Fruit fly (Drosophila melanogaster): ENCODE measurements around the gene MED11.

MED11 gene

DNA sequence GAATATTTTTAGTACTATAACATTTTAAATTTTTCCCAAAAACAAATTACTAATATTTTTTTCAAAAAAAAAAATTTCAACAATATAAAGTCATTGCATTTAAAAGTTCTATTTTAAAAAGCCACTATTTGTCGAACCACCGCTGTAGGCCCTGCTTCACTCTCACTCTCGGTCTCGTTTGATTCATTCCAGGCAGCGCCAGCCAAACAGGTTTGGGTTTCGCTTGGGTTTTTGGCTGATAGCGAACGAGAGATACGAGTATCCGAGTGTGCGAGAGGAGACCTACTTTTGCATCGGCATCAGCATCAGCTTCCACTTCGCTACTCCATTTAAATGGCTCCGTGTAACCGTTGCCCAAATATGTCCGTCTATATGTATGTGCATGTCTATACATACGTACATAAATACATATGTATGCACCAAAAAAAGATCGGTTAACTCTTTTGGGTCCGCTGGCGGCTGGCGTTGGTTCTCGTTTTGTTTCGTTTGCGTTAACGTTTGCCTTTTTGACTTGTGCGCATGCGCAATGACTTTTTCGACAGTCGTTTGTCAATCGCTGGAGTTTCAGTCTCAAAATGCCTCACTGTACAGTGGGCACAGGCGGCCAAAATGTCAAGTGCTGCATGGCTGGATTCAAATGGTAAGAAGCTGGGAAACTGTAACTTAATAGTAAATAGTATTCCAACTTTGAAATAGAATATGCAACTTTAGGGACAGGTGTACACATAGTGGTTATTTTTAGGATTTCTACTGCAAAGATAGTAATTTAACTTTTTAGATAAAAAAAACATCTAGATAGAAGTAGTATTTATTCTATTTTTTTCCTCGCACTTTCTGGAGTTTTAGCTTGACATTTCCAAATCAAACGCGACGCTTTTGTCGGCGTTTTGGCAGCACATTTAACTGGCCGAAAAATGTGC, 23.4 kb downstream of the MED11 start (continued):
- TF ChIP-seq Ets96B (tag; optimal IDR thresholded peaks at IDR 0.05) (no peak), fd85E (GFP tag; optimal IDR thresholded peaks at IDR 0.05) (no peak), CG10669 (GFP tag; optimal IDR thresholded peaks at IDR 0.05) (no peak), CG34406 (GFP tag; optimal IDR thresholded peaks at IDR 0.05) (no peak), Sox14 (GFP tag; optimal IDR thresholded peaks at IDR 0.05) (peak; percentile 2), net (GFP tag; optimal IDR thresholded peaks at IDR 0.05) (peak; percentile 53), CG15336 (GFP tag; IDR thresholded peaks at IDR 0.05) (peak; percentile 63), CG10631 (GFP tag; optimal IDR thresholded peaks at IDR 0.05) (no peak), spab (GFP tag; optimal IDR thresholded peaks at IDR 0.05) (no peak), vri (GFP tag; optimal IDR thresholded peaks at IDR 0.05) (no peak), Sox15 (GFP tag; optimal IDR thresholded peaks at IDR 0.05) (peak; percentile 34), CG32006 (GFP tag; optimal IDR thresholded peaks at IDR 0.05) (peak; percentile 55), ss (GFP tag; optimal IDR thresholded peaks at IDR 0.05) (no peak), CG16779 (tag; optimal IDR thresholded peaks at IDR 0.05) (no peak), acj6 (GFP tag; optimal IDR thresholded peaks at IDR 0.05) (peak; percentile 50), OdsH (GFP tag; optimal IDR thresholded peaks at IDR 0.05) (peak; percentile 61), CG8319 (GFP tag; optimal IDR thresholded peaks at IDR 0.05) (no peak), CG8632 (GFP tag; optimal IDR thresholded peaks at IDR 0.05) (peak; percentile 10), Gug (GFP tag; IDR thresholded peaks at IDR 0.05) (no peak), salr (GFP tag; optimal IDR thresholded peaks at IDR 0.05) (no peak), Blimp-1 (GFP tag; optimal IDR thresholded peaks at IDR 0.05) (peak; percentile 94), Lpt (GFP tag; optimal IDR thresholded peaks at IDR 0.05) (no peak), dsx (GFP tag; optimal IDR thresholded peaks at IDR 0.05; ENCODE audit: poor library complexity, severe bottlenecking) (no peak), CG11294 (GFP tag; IDR thresholded peaks at IDR 0.05) (0 out of 2 replicates have a peak, but pooled peaks have one; percentile 31), cyc (GFP tag; optimal IDR thresholded peaks at IDR 0.05) (peak; percentile 18), CG6792 (GFP tag; optimal IDR thresholded peaks at IDR 0.05) (peak; percentile 25), Sox102F (GFP tag; optimal IDR thresholded peaks at IDR 0.05) (peak; percentile 36), Eip75B (GFP tag; optimal IDR thresholded peaks at IDR 0.05) (peak; percentile 10)

DNA sequence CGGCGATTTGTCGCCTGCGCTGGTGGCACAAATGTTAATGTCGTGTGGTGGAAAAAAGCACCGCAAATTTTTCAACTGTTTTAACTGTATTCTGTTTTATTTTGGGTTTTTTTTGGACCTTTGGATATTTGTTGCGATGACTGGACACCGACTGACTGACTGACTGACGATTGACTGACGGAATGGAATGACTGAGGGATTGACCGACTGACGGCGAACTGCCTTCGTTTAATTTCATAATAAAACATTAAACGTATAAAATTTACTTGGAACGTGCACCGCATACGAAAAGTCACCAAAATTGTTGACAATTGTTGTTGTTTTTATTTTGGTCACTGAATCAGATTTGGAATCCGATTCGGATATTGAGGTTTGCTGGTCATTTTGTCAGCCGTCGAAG, 24.1 kb downstream of the MED11 start:
- TF ChIP-seq vri (GFP tag; optimal IDR thresholded peaks at IDR 0.05) (no peak), CG6854 (GFP tag; optimal IDR thresholded peaks at IDR 0.05) (no peak), svp (GFP tag) (no peak), CG16779 (tag; optimal IDR thresholded peaks at IDR 0.05) (no peak), dac (GFP tag; optimal IDR thresholded peaks at IDR 0.05) (no peak), CG10669 (GFP tag; optimal IDR thresholded peaks at IDR 0.05) (no peak), fd59A (GFP tag; optimal IDR thresholded peaks at IDR 0.05) (no peak), acj6 (GFP tag; optimal IDR thresholded peaks at IDR 0.05) (no peak), Sox15 (GFP tag; optimal IDR thresholded peaks at IDR 0.05) (no peak), fd85E (GFP tag; optimal IDR thresholded peaks at IDR 0.05) (no peak)

DNA sequence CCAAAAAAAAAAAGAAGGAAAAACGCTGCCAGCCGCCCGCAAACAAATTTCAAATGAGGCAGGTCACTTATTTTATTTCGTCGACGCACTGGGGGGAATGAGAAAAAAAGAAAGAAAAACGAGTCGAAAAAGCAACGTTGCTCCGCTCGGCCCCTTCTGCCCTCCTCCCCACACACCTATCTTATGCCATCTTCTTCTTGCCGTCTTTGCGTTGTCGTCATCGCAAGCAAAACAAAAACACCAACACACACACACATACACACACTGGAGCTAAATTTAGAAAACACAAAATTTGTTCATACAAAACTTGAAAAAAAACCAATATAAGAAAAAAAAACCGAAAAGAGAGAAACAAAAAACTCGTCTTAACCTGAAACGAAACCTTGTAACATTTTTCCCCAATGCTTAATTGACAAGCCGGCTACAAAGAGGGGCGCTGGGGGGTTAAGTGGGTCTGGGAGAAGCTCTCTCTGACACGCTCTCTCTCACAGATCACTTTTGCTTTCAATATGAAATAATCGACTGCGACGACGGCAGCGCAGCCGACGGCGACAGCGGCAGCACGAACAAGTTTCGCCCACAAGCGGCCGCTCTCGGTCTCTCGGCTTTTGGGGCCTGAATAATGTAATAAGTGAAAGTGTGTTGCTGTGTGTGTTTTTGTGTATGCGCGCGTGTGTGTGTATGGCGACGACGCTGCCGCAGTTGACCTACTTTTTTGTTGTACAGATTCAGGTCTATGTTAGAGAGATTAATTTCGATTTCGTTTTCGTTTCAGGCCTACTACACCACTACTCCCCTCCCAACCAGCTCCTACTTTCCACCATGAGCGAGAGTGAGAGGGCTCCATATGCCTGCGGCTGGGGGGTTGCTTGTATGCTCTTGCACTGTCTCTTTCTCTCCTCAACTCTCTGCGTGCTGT, 25.7 kb downstream of the MED11 start:
- TF ChIP-seq CG34406 (GFP tag; optimal IDR thresholded peaks at IDR 0.05) = peak; percentile 65
- peak; percentile 33 for TF ChIP-seq Hr4 (GFP tag; optimal IDR thresholded peaks at IDR 0.05)
- peak; percentile 33 for TF ChIP-seq dac (GFP tag; optimal IDR thresholded peaks at IDR 0.05)
- peak; percentile 22 for TF ChIP-seq CG6792 (GFP tag; optimal IDR thresholded peaks at IDR 0.05)
- TF ChIP-seq CG4318 (GFP tag; optimal IDR thresholded peaks at IDR 0.05) = no peak
- TF ChIP-seq Met (GFP tag; optimal IDR thresholded peaks at IDR 0.05) = peak; percentile 39
- TF ChIP-seq CG32006 (GFP tag; optimal IDR thresholded peaks at IDR 0.05) = peak; percentile 42
- TF ChIP-seq Ets96B (tag; optimal IDR thresholded peaks at IDR 0.05) = no peak
- TF ChIP-seq OdsH (GFP tag; optimal IDR thresholded peaks at IDR 0.05) = peak; percentile 25
- TF ChIP-seq Hr38 (GFP tag; optimal IDR thresholded peaks at IDR 0.05) = no peak
- peak; percentile 80 for TF ChIP-seq CG6276 (GFP tag; optimal IDR thresholded peaks at IDR 0.05)
- TF ChIP-seq CG11902 (GFP tag; optimal IDR thresholded peaks at IDR 0.05) = no peak
- peak; percentile 68 for TF ChIP-seq Sox14 (GFP tag; optimal IDR thresholded peaks at IDR 0.05)
- TF ChIP-seq CG15336 (GFP tag; IDR thresholded peaks at IDR 0.05) = peak; percentile 85
- TF ChIP-seq svp (GFP tag) = peak; percentile 83
- TF ChIP-seq cyc (GFP tag; optimal IDR thresholded peaks at IDR 0.05) = peak; percentile 5
- no peak for TF ChIP-seq Sox15 (GFP tag; optimal IDR thresholded peaks at IDR 0.05)
- peak; percentile 20 for TF ChIP-seq Smox (GFP tag; optimal IDR thresholded peaks at IDR 0.05)
- TF ChIP-seq fkh (GFP tag; optimal IDR thresholded peaks at IDR 0.05) = peak; percentile 84
- TF ChIP-seq CG6854 (GFP tag; optimal IDR thresholded peaks at IDR 0.05) = peak; percentile 66
- peak; percentile 39 for TF ChIP-seq acj6 (GFP tag; optimal IDR thresholded peaks at IDR 0.05)
- TF ChIP-seq CG3919 (GFP tag; optimal IDR thresholded peaks at IDR 0.05) = peak; percentile 54
- TF ChIP-seq Lpt (GFP tag; optimal IDR thresholded peaks at IDR 0.05) = peak; percentile 64
- TF ChIP-seq Ets21C (GFP tag; optimal IDR thresholded peaks at IDR 0.05) = no peak
